Worm (Caenorhabditis elegans) whole organism, L3 larva: ENCODE data around the gene C56C10.6.
A peak's percentile ranks its signal among the peaks of the same experiment; 100 is the strongest.

Experiments
- ZK546.5 ChIP-seq: sonication (generic microtip); optimal IDR thresholded peaks from 2 replicates; lab custom pipeline; 2017; ENCODE audit warnings: missing biosample characterization, missing genetic modification characterization
- aly-2 ChIP-seq: fragments of 150-350 bp; optimal IDR thresholded peaks from 2 replicates; lab custom pipeline; 2014; ENCODE audit warnings: missing biosample characterization, missing genetic modification characterization
- ceh-28 ChIP-seq: fragments of 150-350 bp; optimal IDR thresholded peaks from 2 replicates; lab custom pipeline; 2014; ENCODE audit warnings: missing biosample characterization, missing genetic modification reagents, missing genetic modification characterization
- elt-3 ChIP-seq, 3 experiments: fragments of 150-350 bp in 1 of 3; sonication (generic microtip) in 2 of 3; optimal IDR thresholded peaks; 2 replicates in 2 of 3; 4 replicates in 1 of 3; lab custom pipeline; 2014 to 2017; ENCODE audit warnings: missing biosample characterization in 3 of 3, missing genetic modification characterization in 3 of 3
- mdl-1 ChIP-seq: fragments of 150-350 bp; optimal IDR thresholded peaks from 2 replicates; lab custom pipeline; 2014; ENCODE audit warnings: missing biosample characterization, missing genetic modification characterization
- nhr-237 ChIP-seq: fragments of 150-350 bp; optimal IDR thresholded peaks from 2 replicates; lab custom pipeline; 2014; ENCODE audit warnings: missing biosample characterization, missing genetic modification characterization
- nhr-25 ChIP-seq: sonication (generic microtip); optimal IDR thresholded peaks from 2 replicates; lab custom pipeline; 2017; ENCODE audit warnings: missing biosample characterization, missing genetic modification characterization
- nhr-76 ChIP-seq: fragments of 150-350 bp; sonication (generic microtip); optimal IDR thresholded peaks from 5 replicates; lab custom pipeline; 2014; ENCODE audit warnings: missing biosample characterization, missing genetic modification characterization
- snpc-4 ChIP-seq: fragments of 150-350 bp; optimal IDR thresholded peaks from 2 replicates; lab custom pipeline; 2014; ENCODE audit warnings: missing biosample characterization, missing genetic modification characterization
- tbx-2 ChIP-seq: sonication (generic microtip); optimal IDR thresholded peaks from 2 replicates; lab custom pipeline; 2016; ENCODE audit warnings: mild to moderate bottlenecking, missing genetic modification characterization, missing compliant biosample characterization
- unc-62 ChIP-seq: fragments of 150-350 bp; sonication (generic microtip); optimal IDR thresholded peaks from 4 replicates; lab custom pipeline; 2014; ENCODE audit warnings: missing biosample characterization, missing genetic modification reagents, missing genetic modification characterization
- zag-1 ChIP-seq: fragments of 150-350 bp; optimal IDR thresholded peaks from 2 replicates; lab custom pipeline; 2014; ENCODE audit warnings: missing biosample characterization, missing genetic modification characterization
- ztf-11 ChIP-seq: fragments of 150-350 bp; optimal IDR thresholded peaks from 2 replicates; lab custom pipeline; 2014; ENCODE audit warnings: missing biosample characterization, missing genetic modification characterization

- TF ChIP-seq nhr-237 (tag; lab: Kevin White, UChicago): no peak
- TF ChIP-seq ztf-11 (tag; lab: Kevin White, UChicago): no peak
- no peak for TF ChIP-seq tbx-2
- peak; percentile 42 for TF ChIP-seq snpc-4
- no peak for TF ChIP-seq nhr-76 (tag; lab: Kevin White, UChicago)
- no peak for TF ChIP-seq unc-62 (GFP tag; lab: Kevin White, UChicago)
- TF ChIP-seq ZK546.5 (tag; lab: Kevin White, UChicago): no peak
- TF ChIP-seq aly-2 (tag; lab: Kevin White, UChicago): no peak
- no peak for TF ChIP-seq nhr-25 (tag; lab: Kevin White, UChicago)
- TF ChIP-seq elt-3 (tag; optimal IDR thresholded peaks at IDR 0.05; lab: Kevin White, UChicago): no peak
- no peak for TF ChIP-seq ceh-28 (tag; lab: Kevin White, UChicago)
- TF ChIP-seq mdl-1 (tag; lab: Kevin White, UChicago): no peak
- no peak for TF ChIP-seq zag-1
These were observed 45.1 kb downstream of the C56C10.6 start, which contains the start of gene utp-20 for ce11 chrII:6535957-6536424.
